Worm (Caenorhabditis elegans): ENCODE data around the gene T05G5.1.

- TF ChIP-seq pag-3 (tag; optimal IDR thresholded peaks at IDR 0.05; ENCODE audit: borderline replicate concordance, insufficient read depth), result no peak
- TF ChIP-seq sox-4 (tag; optimal IDR thresholded peaks at IDR 0.05), result no peak
- TF ChIP-seq lin-14 (GFP tag; optimal IDR thresholded peaks at IDR 0.05), result no peak
- TF ChIP-seq pax-3 (tag; optimal IDR thresholded peaks at IDR 0.05), result no peak
- no peak for TF ChIP-seq alr-1 (tag; optimal IDR thresholded peaks at IDR 0.05; ENCODE audit: borderline replicate concordance)
- no peak for TF ChIP-seq skn-1 (tag; optimal IDR thresholded peaks at IDR 0.05)
- TF ChIP-seq mep-1 (tag; optimal IDR thresholded peaks at IDR 0.05), result no peak
These were observed 35.9 kb upstream of the T05G5.1 start for ce11 chrIII:9779080-9779479.
